Worm (Caenorhabditis elegans): ENCODE measurements around the gene gspd-1.

ce11 chrIV:11361409-11361808, 44.2 kb downstream of the gspd-1 start, which contains the start of gene T01G1.4:
- TF ChIP-seq lin-39 (tag; optimal IDR thresholded peaks at IDR 0.05) (no peak), nhr-11 (tag; optimal IDR thresholded peaks at IDR 0.05) (no peak), mdl-1 (tag; optimal IDR thresholded peaks at IDR 0.05) (no peak), nhr-76 (tag; optimal IDR thresholded peaks at IDR 0.05) (no peak), elt-2 (tag; optimal IDR thresholded peaks at IDR 0.05) (no peak), nhr-77 (tag; optimal IDR thresholded peaks at IDR 0.05) (no peak), ztf-11 (tag; optimal IDR thresholded peaks at IDR 0.05) (no peak), unc-62 (GFP tag; optimal IDR thresholded peaks at IDR 0.05) (no peak), fos-1 (tag; optimal IDR thresholded peaks at IDR 0.05) (no peak), egl-27 (tag; optimal IDR thresholded peaks at IDR 0.05) (no peak), nhr-28 (tag; optimal IDR thresholded peaks at IDR 0.05) (no peak)

Measured in whole organism, L3 larva.